Fruit fly (Drosophila melanogaster): Measurements from ENCODE around the gene Col4a1.

- TF ChIP-seq CG8478 (optimal IDR thresholded peaks at IDR 0.05) (no peak), CTCF (optimal IDR thresholded peaks at IDR 0.05) (no peak)
These were observed 48.0 kb upstream of the Col4a1 start, which contains the start of the genes CG8892 and CG34126 for dm6 chr2L:4981278-4981966.

Measured in S2 (cell line).